Worm (Caenorhabditis elegans) whole organism, L1 larva: Measurements from ENCODE around the gene F35D2.6.

ENCODE experiments used
- ces-1 ChIP-seq: fragments of 150-350 bp; optimal IDR thresholded peaks from 2 replicates; lab custom pipeline; 2014; ENCODE audit warnings: missing biosample characterization, missing genetic modification reagents, missing genetic modification characterization
- fos-1 ChIP-seq: fragments of 150-350 bp; optimal IDR thresholded peaks from 2 replicates; lab custom pipeline; 2014; ENCODE audit warnings: missing biosample characterization, missing genetic modification characterization
- jun-1 ChIP-seq: fragments of 150-350 bp; optimal IDR thresholded peaks from 2 replicates; lab custom pipeline; 2014; ENCODE audit warnings: missing biosample characterization, missing genetic modification reagents, missing genetic modification characterization
- lin-15B ChIP-seq: fragments of 150-350 bp; sonication (generic microtip); optimal IDR thresholded peaks from 3 replicates; lab custom pipeline; 2014; ENCODE audit warnings: missing biosample characterization, missing genetic modification characterization
- lir-3 ChIP-seq: sonication (generic microtip); optimal IDR thresholded peaks from 2 replicates; lab custom pipeline; 2016; ENCODE audit warnings: mild to moderate bottlenecking, missing genetic modification characterization, moderate library complexity, missing compliant biosample characterization; ENCODE audit not compliant: poor library complexity
- mab-9 ChIP-seq: fragments of 200-800 bp; sonication (Bioruptor generic); IDR thresholded peaks from 2 replicates; pipeline ENCODE4 v1.3.6; 2022; ENCODE audit warnings: missing genetic modification reagents, missing genetic modification characterization, missing compliant biosample characterization
- nhr-237 ChIP-seq: fragments of 150-350 bp; optimal IDR thresholded peaks from 2 replicates; lab custom pipeline; 2014; ENCODE audit warnings: missing biosample characterization, missing genetic modification characterization
- nhr-76 ChIP-seq: sonication (generic microtip); optimal IDR thresholded peaks from 2 replicates; lab custom pipeline; 2017; ENCODE audit warnings: missing biosample characterization, missing genetic modification characterization
- nhr-77 ChIP-seq: fragments of 150-350 bp; optimal IDR thresholded peaks from 2 replicates; lab custom pipeline; 2014; ENCODE audit warnings: missing biosample characterization, missing genetic modification characterization
- pag-3 ChIP-seq: sonication (generic microtip); optimal IDR thresholded peaks from 2 replicates; lab custom pipeline; 2017; ENCODE audit warnings: missing genetic modification characterization, mild to moderate bottlenecking, missing compliant biosample characterization, antibody characterized with exemption, borderline replicate concordance; ENCODE audit not compliant: insufficient read depth
- rnt-1 ChIP-seq: sonication (generic microtip); optimal IDR thresholded peaks from 2 replicates; lab custom pipeline; 2016; ENCODE audit warnings: mild to moderate bottlenecking, missing genetic modification characterization, moderate library complexity, missing compliant biosample characterization
- skn-1 ChIP-seq: fragments of 150-350 bp; optimal IDR thresholded peaks from 2 replicates; lab custom pipeline; 2014; ENCODE audit warnings: missing biosample characterization, missing genetic modification characterization
- tbx-2 ChIP-seq: sonication (generic microtip); optimal IDR thresholded peaks from 2 replicates; lab custom pipeline; 2016; ENCODE audit warnings: missing genetic modification characterization, missing compliant biosample characterization
- unc-30 ChIP-seq: sonication (generic microtip); optimal IDR thresholded peaks from 2 replicates; lab custom pipeline; 2017; ENCODE audit warnings: missing biosample characterization, missing genetic modification characterization

DNA sequence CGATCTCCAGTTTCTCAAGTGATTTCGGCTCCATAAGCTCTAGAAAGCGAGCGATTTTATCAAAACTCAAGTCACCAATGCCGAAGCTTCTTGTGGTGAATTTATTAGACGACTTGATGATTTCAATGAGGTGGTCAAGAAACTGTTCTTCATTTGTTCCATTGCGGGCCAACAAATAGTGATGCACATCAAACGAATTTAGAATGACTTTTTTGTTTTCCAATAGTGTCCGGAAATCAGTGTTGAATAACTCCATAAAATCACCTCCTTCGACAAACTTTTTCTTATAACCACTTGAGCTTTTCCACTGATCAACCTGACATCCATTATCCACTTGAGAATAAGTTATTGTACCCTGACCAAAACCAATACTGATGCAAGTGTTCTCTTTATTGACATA is 30.2 kb upstream of the F35D2.6 start:
- TF ChIP-seq lir-3 (tag; lab: Kevin White, UChicago): no peak
- no peak for TF ChIP-seq skn-1 (tag; lab: Kevin White, UChicago)
- TF ChIP-seq nhr-76 (tag; lab: Kevin White, UChicago): no peak
- TF ChIP-seq nhr-77 (tag; lab: Kevin White, UChicago): no peak
- no peak for TF ChIP-seq nhr-237
- TF ChIP-seq jun-1: no peak
- TF ChIP-seq ces-1 (GFP tag; lab: Kevin White, UChicago): no peak
- TF ChIP-seq unc-30 (tag; lab: Kevin White, UChicago): no peak
- TF ChIP-seq rnt-1 (tag; lab: Kevin White, UChicago): no peak
- no peak for TF ChIP-seq lin-15B (tag; lab: Kevin White, UChicago)
- TF ChIP-seq fos-1 (tag; lab: Kevin White, UChicago): no peak
- TF ChIP-seq tbx-2 (tag; lab: Kevin White, UChicago): no peak
- no peak for TF ChIP-seq mab-9 (GFP tag; lab: Robert Waterston, UW)
- TF ChIP-seq pag-3 (tag; lab: Kevin White, UChicago): no peak
